Fruit fly (Drosophila melanogaster) whole organism, embryonic: ENCODE results near the gene CG31122.
A peak's percentile ranks its signal among the peaks of the same experiment; 100 is the strongest.

Experiments
- Atf-2 ChIP-seq: fragments of 200-800 bp; sonication (Bioruptor generic); optimal IDR thresholded peaks from 2 replicates; lab custom pipeline; 2016; ENCODE audit warnings: missing biosample characterization, missing genetic modification characterization
- CG12219 ChIP-seq: fragments of 200-800 bp; sonication (Bioruptor generic); optimal IDR thresholded peaks from 3 replicates; lab custom pipeline; 2018; ENCODE audit warnings: missing biosample characterization, mild to moderate bottlenecking, missing genetic modification characterization
- CG13775 ChIP-seq: fragments of 200-800 bp; sonication (Bioruptor generic); optimal IDR thresholded peaks from 3 replicates; lab custom pipeline; 2017; ENCODE audit warnings: missing biosample characterization, mild to moderate bottlenecking, missing genetic modification characterization
- CG14710 ChIP-seq: fragments of 200-800 bp; sonication (Bioruptor generic); optimal IDR thresholded peaks from 3 replicates; lab custom pipeline; 2019; ENCODE audit warnings: missing biosample characterization, mild to moderate bottlenecking, missing genetic modification characterization, moderate library complexity
- CG15514 ChIP-seq: fragments of 200-800 bp; sonication (Bioruptor generic); optimal IDR thresholded peaks from 3 replicates; lab custom pipeline; 2017; ENCODE audit warnings: missing biosample characterization, missing genetic modification characterization, mild to moderate bottlenecking, moderate library complexity, missing genetic modification reagents
- CG17612 ChIP-seq: fragments of 200-800 bp; sonication (Bioruptor generic); IDR thresholded peaks from 2 replicates; pipeline ENCODE4 v1.3.6; 2022; ENCODE audit warnings: missing biosample characterization, missing genetic modification characterization
- CG18011 ChIP-seq: fragments of 200-800 bp; sonication (Bioruptor generic); optimal IDR thresholded peaks from 2 replicates; lab custom pipeline; 2017; ENCODE audit warnings: missing biosample characterization, missing genetic modification characterization, mild to moderate bottlenecking, moderate library complexity, missing genotype
- CG18262 ChIP-seq: fragments of 200-800 bp; optimal IDR thresholded peaks from 3 replicates; lab custom pipeline; 2019; ENCODE audit warnings: missing biosample characterization, mild to moderate bottlenecking, missing genetic modification characterization, moderate library complexity
- CG1832 ChIP-seq: fragments of 200-800 bp; sonication (Bioruptor generic); optimal IDR thresholded peaks from 2 replicates; lab custom pipeline; 2017; ENCODE audit warnings: missing biosample characterization, mild to moderate bottlenecking, missing genetic modification characterization, inconsistent platforms
- CG18599 ChIP-seq: fragments of 200-800 bp; sonication (Bioruptor generic); optimal IDR thresholded peaks from 3 replicates; lab custom pipeline; 2017; ENCODE audit warnings: missing biosample characterization, missing genetic modification characterization, mild to moderate bottlenecking, moderate library complexity, missing genetic modification reagents
- CG2116 ChIP-seq: fragments of 200-800 bp; sonication (Bioruptor generic); optimal IDR thresholded peaks from 3 replicates; lab custom pipeline; 2018; ENCODE audit warnings: missing biosample characterization, mild to moderate bottlenecking, missing genetic modification characterization
- CG31388 ChIP-seq: fragments of 200-800 bp; sonication (Bioruptor generic); optimal IDR thresholded peaks from 2 replicates; lab custom pipeline; 2016; ENCODE audit warnings: missing biosample characterization, missing genetic modification characterization
- CG4328 ChIP-seq: fragments of 200-800 bp; sonication (Bioruptor generic); optimal IDR thresholded peaks from 3 replicates; lab custom pipeline; 2017; ENCODE audit warnings: missing biosample characterization, missing genetic modification reagents, missing genetic modification characterization
- CG4730 ChIP-seq: fragments of 200-800 bp; sonication (Bioruptor generic); IDR thresholded peaks from 2 replicates; pipeline ENCODE4 v1.3.6; 2022; ENCODE audit warnings: missing biosample characterization, missing genetic modification characterization
- CG6765 ChIP-seq: fragments of 200-800 bp; sonication (Bioruptor generic); optimal IDR thresholded peaks from 3 replicates; lab custom pipeline; 2017; ENCODE audit warnings: missing biosample characterization, mild to moderate bottlenecking, missing genetic modification characterization
- CG7839 ChIP-seq: fragments of 200-800 bp; sonication (Bioruptor generic); optimal IDR thresholded peaks from 3 replicates; lab custom pipeline; 2018; ENCODE audit warnings: missing biosample characterization, mild to moderate bottlenecking, missing genetic modification characterization, moderate library complexity
- CG9932 ChIP-seq: fragments of 200-800 bp; sonication (Bioruptor generic); IDR thresholded peaks from 2 replicates; pipeline ENCODE4 v1.3.6; 2022; ENCODE audit warnings: missing biosample characterization, missing genetic modification characterization
- CTCF ChIP-seq: fragments of 200-800 bp; sonication (Bioruptor generic); optimal IDR thresholded peaks from 2 replicates; lab custom pipeline; 2017; ENCODE audit warnings: missing biosample characterization, mild to moderate bottlenecking, missing genetic modification characterization, moderate library complexity
- Dbx ChIP-seq: fragments of 200-800 bp; sonication (Bioruptor generic); IDR thresholded peaks from 3 replicates; pipeline ENCODE4 v1.3.6; 2022; ENCODE audit warnings: missing biosample characterization, missing genetic modification characterization
- Dip3 ChIP-seq: fragments of 200-800 bp; sonication (Bioruptor generic); optimal IDR thresholded peaks from 3 replicates; lab custom pipeline; 2016; ENCODE audit warnings: missing biosample characterization, missing genetic modification characterization
- Fer3 ChIP-seq: fragments of 200-800 bp; sonication (Bioruptor generic); optimal IDR thresholded peaks from 2 replicates; lab custom pipeline; 2018; ENCODE audit warnings: missing biosample characterization, mild to moderate bottlenecking, missing genetic modification characterization, moderate library complexity
- Hr3 ChIP-seq: fragments of 200-800 bp; sonication (Bioruptor generic); optimal IDR thresholded peaks from 3 replicates; lab custom pipeline; 2016; ENCODE audit warnings: missing biosample characterization, missing genetic modification characterization
- Hr39 ChIP-seq: fragments of >200 bp; optimal IDR thresholded peaks from 2 replicates; lab custom pipeline; 2017
- MTF-1 ChIP-seq: fragments of 200-800 bp; sonication (Bioruptor generic); optimal IDR thresholded peaks from 2 replicates; lab custom pipeline; 2018; ENCODE audit warnings: missing biosample characterization, mild to moderate bottlenecking, missing genetic modification characterization, borderline replicate concordance
- NFAT ChIP-seq: fragments of 200-800 bp; sonication (Bioruptor generic); IDR thresholded peaks from 2 replicates; pipeline ENCODE4 v1.3.6; 2022; ENCODE audit warnings: missing biosample characterization, missing genetic modification characterization
- Oaz ChIP-seq: fragments of 200-800 bp; sonication (Bioruptor generic); IDR thresholded peaks from 2 replicates; pipeline ENCODE4 v1.3.6; 2022; ENCODE audit warnings: missing biosample characterization, missing genetic modification characterization
- Poxn ChIP-seq: fragments of 200-800 bp; sonication (Bioruptor generic); IDR thresholded peaks from 2 replicates; pipeline ENCODE4 v1.3.6; 2022; ENCODE audit warnings: missing biosample characterization, missing genetic modification characterization
- Sry-δ ChIP-seq: fragments of 200-800 bp; sonication (Bioruptor generic); optimal IDR thresholded peaks from 2 replicates; lab custom pipeline; 2016; ENCODE audit warnings: missing biosample characterization, missing genetic modification characterization
- YL-1 ChIP-seq: fragments of 200-800 bp; sonication (Bioruptor generic); optimal IDR thresholded peaks from 3 replicates; lab custom pipeline; 2017; ENCODE audit warnings: missing biosample characterization, mild to moderate bottlenecking, missing genetic modification characterization
- ap ChIP-seq: fragments of 200-800 bp; sonication (Bioruptor generic); IDR thresholded peaks from 2 replicates; pipeline ENCODE4 v1.3.6; 2022; ENCODE audit warnings: missing biosample characterization, missing genetic modification characterization
- chm ChIP-seq: fragments of 200-800 bp; sonication (Bioruptor generic); IDR thresholded peaks from 2 replicates; pipeline ENCODE4 v1.3.6; 2022; ENCODE audit warnings: missing biosample characterization, missing genetic modification characterization
- ci ChIP-seq: fragments of 200-800 bp; sonication (Bioruptor generic); IDR thresholded peaks from 3 replicates; pipeline ENCODE4 v1.3.6; 2022; ENCODE audit warnings: missing biosample characterization, missing genetic modification characterization
- crc ChIP-seq: fragments of 200-800 bp; sonication (Bioruptor generic); optimal IDR thresholded peaks from 2 replicates; lab custom pipeline; 2016; ENCODE audit warnings: missing biosample characterization, missing genetic modification characterization
- eve ChIP-seq, 2 experiments: fragments of >200 bp; optimal IDR thresholded peaks; 2 replicates each; lab custom pipeline; 2017; ENCODE audit warnings: missing biosample characterization in 2 of 2, missing genetic modification characterization in 2 of 2
- ewg ChIP-seq: fragments of 200-800 bp; sonication (Bioruptor generic); optimal IDR thresholded peaks from 3 replicates; lab custom pipeline; 2017; ENCODE audit warnings: mild to moderate bottlenecking, missing biosample characterization, missing genetic modification reagents, missing genetic modification characterization
- eyg ChIP-seq: fragments of 200-800 bp; sonication (Bioruptor generic); optimal IDR thresholded peaks from 3 replicates; lab custom pipeline; 2016; ENCODE audit warnings: missing biosample characterization, missing genetic modification characterization
- fd102C ChIP-seq: fragments of 200-800 bp; sonication (Bioruptor generic); optimal IDR thresholded peaks from 2 replicates; lab custom pipeline; 2018; ENCODE audit warnings: missing biosample characterization, mild to moderate bottlenecking, missing genetic modification characterization, moderate library complexity
- fd96Cb ChIP-seq: fragments of 200-800 bp; sonication (Bioruptor generic); optimal IDR thresholded peaks from 2 replicates; lab custom pipeline; 2018; ENCODE audit warnings: missing biosample characterization, mild to moderate bottlenecking, missing genetic modification characterization, moderate library complexity
- fu2 ChIP-seq: fragments of 200-800 bp; sonication (Bioruptor generic); optimal IDR thresholded peaks from 2 replicates; lab custom pipeline; 2016; ENCODE audit warnings: missing biosample characterization, missing genetic modification characterization
- inv ChIP-seq: fragments of 200-800 bp; sonication (Bioruptor generic); IDR thresholded peaks from 2 replicates; pipeline ENCODE4 v1.3.6; 2022; ENCODE audit warnings: missing biosample characterization, missing genetic modification characterization; ENCODE audit not compliant: partially characterized antibody
- kah ChIP-seq: fragments of 200-800 bp; sonication (Bioruptor generic); optimal IDR thresholded peaks from 2 replicates; lab custom pipeline; 2018; ENCODE audit warnings: missing biosample characterization, mild to moderate bottlenecking, missing genetic modification characterization
- lmd ChIP-seq: fragments of 200-800 bp; sonication (Bioruptor generic); IDR thresholded peaks from 2 replicates; pipeline ENCODE4 v1.3.6; 2022; ENCODE audit warnings: missing biosample characterization, missing genetic modification characterization
- mam ChIP-seq: fragments of 200-800 bp; sonication (Bioruptor generic); optimal IDR thresholded peaks from 3 replicates; lab custom pipeline; 2016; ENCODE audit warnings: missing biosample characterization, missing genetic modification characterization
- mirr ChIP-seq: fragments of 200-800 bp; sonication (Bioruptor generic); optimal IDR thresholded peaks from 3 replicates; lab custom pipeline; 2018; ENCODE audit warnings: missing biosample characterization, mild to moderate bottlenecking, missing genetic modification characterization
- nerfin-1 ChIP-seq: fragments of 200-800 bp; sonication (Bioruptor generic); optimal IDR thresholded peaks from 3 replicates; lab custom pipeline; 2019; ENCODE audit warnings: missing biosample characterization, mild to moderate bottlenecking, missing genetic modification characterization, moderate library complexity
- oc ChIP-seq: fragments of 200-800 bp; sonication (Bioruptor generic); optimal IDR thresholded peaks from 2 replicates; lab custom pipeline; 2018; ENCODE audit warnings: missing biosample characterization, mild to moderate bottlenecking, missing genetic modification characterization, moderate library complexity
- odd ChIP-seq: fragments of 200-800 bp; sonication (Bioruptor generic); optimal IDR thresholded peaks from 2 replicates; lab custom pipeline; 2017; ENCODE audit warnings: missing biosample characterization, mild to moderate bottlenecking, missing genetic modification characterization
- pfk ChIP-seq: fragments of 200-800 bp; sonication (Bioruptor generic); optimal IDR thresholded peaks from 2 replicates; lab custom pipeline; 2018; ENCODE audit warnings: missing biosample characterization, mild to moderate bottlenecking, missing genetic modification characterization, moderate library complexity
- salm ChIP-seq: fragments of 200-800 bp; sonication (Bioruptor generic); optimal IDR thresholded peaks from 2 replicates; lab custom pipeline; 2018; ENCODE audit warnings: missing biosample characterization, mild to moderate bottlenecking, missing genetic modification characterization
- so ChIP-seq: fragments of 200-800 bp; sonication (Bioruptor generic); IDR thresholded peaks from 3 replicates; pipeline ENCODE4 v1.3.6; 2022; ENCODE audit warnings: missing biosample characterization, missing genetic modification characterization
- ssp ChIP-seq: fragments of 200-800 bp; sonication (Bioruptor generic); IDR thresholded peaks from 2 replicates; pipeline ENCODE4 v1.3.6; 2022; ENCODE audit warnings: missing biosample characterization, missing genetic modification characterization
- trh ChIP-seq: fragments of 200-800 bp; sonication (Bioruptor generic); optimal IDR thresholded peaks from 2 replicates; lab custom pipeline; 2016; ENCODE audit warnings: missing biosample characterization, missing genetic modification characterization
- zfh1 ChIP-seq: fragments of 200-800 bp; sonication (Bioruptor generic); IDR thresholded peaks from 3 replicates; pipeline ENCODE4 v1.3.6; 2022; ENCODE audit warnings: missing biosample characterization, missing genetic modification characterization

CG31122 gene

dm6 chr3R:18393436-18393835, 19.2 kb downstream of the CG31122 start (continued):
- no peak for TF ChIP-seq CG17612 (GFP tag; lab: Robert Waterston, UW)
- 0 out of 3 replicates have a peak, but pooled peaks have one; percentile 47 for TF ChIP-seq ci (GFP tag; lab: Robert Waterston, UW)
- no peak for TF ChIP-seq nerfin-1 (tag; lab: Kevin White, UChicago)
- no peak for TF ChIP-seq fd96Cb (tag; lab: Kevin White, UChicago)
- no peak for TF ChIP-seq CG18262 (tag; lab: Kevin White, UChicago)
- no peak for TF ChIP-seq kah (GFP tag; lab: Kevin White, UChicago)
- TF ChIP-seq crc = no peak
- no peak for TF ChIP-seq pfk
- no peak for TF ChIP-seq CTCF (GFP tag; lab: Kevin White, UChicago)
- peak; percentile 73 for TF ChIP-seq CG9932 (GFP tag; lab: Robert Waterston, UW)
- TF ChIP-seq Fer3 (tag; lab: Kevin White, UChicago) = no peak
- no peak for TF ChIP-seq eyg
- TF ChIP-seq CG31388 (GFP tag; lab: Kevin White, UChicago) = no peak
- TF ChIP-seq chm (GFP tag; lab: Robert Waterston, UW) = no peak
- TF ChIP-seq Poxn = no peak
- peak; percentile 34; the same call in 1 of the 2 replicates for TF ChIP-seq lmd (GFP tag; lab: Robert Waterston, UW)
- TF ChIP-seq so (GFP tag; lab: Robert Waterston, UW) = no peak
- no peak for TF ChIP-seq YL-1 (GFP tag; lab: Kevin White, UChicago)
- no peak for TF ChIP-seq CG12219
- no peak; the same call in 2 of the 3 replicates for TF ChIP-seq zfh1 (GFP tag; lab: Robert Waterston, UW)
- TF ChIP-seq ap = no peak
- no peak for TF ChIP-seq Oaz
- TF ChIP-seq ewg = no peak
- peak; percentile 59 for TF ChIP-seq CG13775 (GFP tag; lab: Kevin White, UChicago)
- TF ChIP-seq CG1832 = no peak
- TF ChIP-seq CG4730 (GFP tag; lab: Robert Waterston, UW) = no peak
- no peak for TF ChIP-seq eve (GFP tag; optimal IDR thresholded peaks at IDR 0.05; lab: Kevin White, UChicago)
- TF ChIP-seq CG7839 (tag; lab: Kevin White, UChicago) = peak; percentile 71
- no peak for TF ChIP-seq inv
- no peak for TF ChIP-seq oc (tag; lab: Kevin White, UChicago)
- peak; percentile 24 for TF ChIP-seq Hr3
- TF ChIP-seq ssp = no peak
- TF ChIP-seq CG18011 (GFP tag; lab: Kevin White, UChicago) = peak; percentile 7
- no peak for TF ChIP-seq CG4328 (GFP tag; lab: Kevin White, UChicago)
- peak; percentile 51; the same call in 2 of the 3 replicates for TF ChIP-seq Dbx (GFP tag; lab: Robert Waterston, UW)
- no peak for TF ChIP-seq odd
- TF ChIP-seq Atf-2 (GFP tag; lab: Kevin White, UChicago) = no peak
- no peak for TF ChIP-seq Dip3
- TF ChIP-seq Hr39 (lab: Kevin White, UChicago) = no peak
- no peak for TF ChIP-seq CG15514 (GFP tag; lab: Kevin White, UChicago)
- no peak for TF ChIP-seq fu2 (GFP tag; lab: Kevin White, UChicago)
- TF ChIP-seq Sry-δ (GFP tag; lab: Kevin White, UChicago) = no peak
- TF ChIP-seq salm (tag; lab: Kevin White, UChicago) = no peak
- TF ChIP-seq CG18599 = peak; percentile 36
- TF ChIP-seq fd102C (GFP tag; lab: Kevin White, UChicago) = no peak
- no peak for TF ChIP-seq CG2116 (GFP tag; lab: Kevin White, UChicago)
- no peak for TF ChIP-seq CG14710 (tag; lab: Kevin White, UChicago)
- no peak for TF ChIP-seq mirr (GFP tag; lab: Kevin White, UChicago)
- TF ChIP-seq CG6765 = peak; percentile 15
- no peak for TF ChIP-seq MTF-1 (GFP tag; lab: Kevin White, UChicago)
- TF ChIP-seq mam (GFP tag; lab: Kevin White, UChicago) = no peak
- TF ChIP-seq trh (GFP tag; lab: Kevin White, UChicago) = no peak
- peak; percentile 43; the same call in 1 of the 2 replicates for TF ChIP-seq NFAT (GFP tag; lab: Robert Waterston, UW)
